Fruit fly (Drosophila melanogaster) whole organism, adult: ENCODE measurements around the gene strat.
A peak's percentile ranks its signal among the peaks of the same experiment; 100 is the strongest.

Experiments
- CG11617 ChIP-seq: fragments of 200-800 bp; sonication (Bioruptor generic); optimal IDR thresholded peaks from 2 replicates; lab custom pipeline; 2017; ENCODE audit warnings: mild to moderate bottlenecking, missing biosample characterization, missing genetic modification reagents, missing genetic modification characterization
- CG12768 ChIP-seq: fragments of 200-800 bp; sonication (Bioruptor generic); optimal IDR thresholded peaks from 2 replicates; lab custom pipeline; 2017; ENCODE audit warnings: missing biosample characterization, missing genetic modification characterization, mild to moderate bottlenecking, moderate library complexity, missing genetic modification reagents
- CG14711 ChIP-seq: fragments of 200-800 bp; sonication (Bioruptor generic); optimal IDR thresholded peaks from 2 replicates; lab custom pipeline; 2018; ENCODE audit warnings: missing biosample characterization, mild to moderate bottlenecking, missing genetic modification characterization, moderate library complexity
- CG1620 ChIP-seq: fragments of 200-800 bp; sonication (Bioruptor generic); optimal IDR thresholded peaks from 2 replicates; lab custom pipeline; 2016; ENCODE audit warnings: missing biosample characterization, missing genetic modification characterization
- CG33017 ChIP-seq: fragments of 200-800 bp; sonication (Bioruptor generic); optimal IDR thresholded peaks from 2 replicates; lab custom pipeline; 2018; ENCODE audit warnings: missing biosample characterization, mild to moderate bottlenecking, missing genetic modification characterization, moderate library complexity
- CG5204 ChIP-seq: fragments of 200-800 bp; sonication (Bioruptor generic); optimal IDR thresholded peaks from 2 replicates; lab custom pipeline; 2016; ENCODE audit warnings: missing biosample characterization, missing genetic modification characterization
- CG7045 ChIP-seq: fragments of 200-800 bp; sonication (Bioruptor generic); optimal IDR thresholded peaks from 2 replicates; lab custom pipeline; 2017; ENCODE audit warnings: missing biosample characterization, mild to moderate bottlenecking, missing genetic modification characterization
- CG7101 ChIP-seq: fragments of 200-800 bp; sonication (Bioruptor generic); optimal IDR thresholded peaks from 2 replicates; lab custom pipeline; 2018; ENCODE audit warnings: missing biosample characterization, mild to moderate bottlenecking, missing genetic modification characterization, moderate library complexity
- Clk ChIP-seq: fragments of 200-800 bp; sonication (Bioruptor generic); optimal IDR thresholded peaks from 2 replicates; lab custom pipeline; 2017; ENCODE audit warnings: missing biosample characterization, missing genetic modification characterization
- Crg-1 ChIP-seq: fragments of 200-800 bp; sonication (Bioruptor generic); optimal IDR thresholded peaks from 2 replicates; lab custom pipeline; 2016; ENCODE audit warnings: missing biosample characterization, missing genetic modification characterization
- Hr96 ChIP-seq: fragments of 200-800 bp; sonication (Bioruptor generic); optimal IDR thresholded peaks from 2 replicates; lab custom pipeline; 2016; ENCODE audit warnings: missing biosample characterization, missing genetic modification characterization
- Mnt ChIP-seq: fragments of 200-800 bp; sonication (Bioruptor generic); optimal IDR thresholded peaks from 2 replicates; lab custom pipeline; 2016; ENCODE audit warnings: missing biosample characterization, mild to moderate bottlenecking, missing genetic modification characterization
- bab1 ChIP-seq: fragments of 200-800 bp; sonication (Bioruptor generic); optimal IDR thresholded peaks from 3 replicates; lab custom pipeline; 2019; ENCODE audit warnings: missing biosample characterization, mild to moderate bottlenecking, missing genetic modification characterization, moderate library complexity
- cic ChIP-seq: fragments of 200-800 bp; sonication (Bioruptor generic); optimal IDR thresholded peaks from 2 replicates; lab custom pipeline; 2017; ENCODE audit warnings: missing biosample characterization, mild to moderate bottlenecking, missing genetic modification characterization, moderate library complexity
- cnc ChIP-seq, 2 experiments: fragments of >200 bp; optimal IDR thresholded peaks; 2 replicates each; lab custom pipeline; 2017
- kay ChIP-seq: fragments of 200-800 bp; sonication (Bioruptor generic); peaks from one replicate; lab custom pipeline; 2016; ENCODE audit warnings: missing biosample characterization, missing genetic modification characterization, borderline replicate concordance
- ovo ChIP-seq: fragments of 200-800 bp; sonication (Bioruptor generic); optimal IDR thresholded peaks from 2 replicates; lab custom pipeline; 2016; ENCODE audit warnings: missing biosample characterization, missing genetic modification characterization
- pad ChIP-seq: fragments of 200-800 bp; sonication (Bioruptor generic); optimal IDR thresholded peaks from 3 replicates; lab custom pipeline; 2017; ENCODE audit warnings: missing biosample characterization, missing genetic modification characterization, mild to moderate bottlenecking, moderate library complexity, missing genetic modification reagents
- tj ChIP-seq: fragments of 200-800 bp; sonication (Bioruptor generic); optimal IDR thresholded peaks from 3 replicates; lab custom pipeline; 2017; ENCODE audit warnings: missing biosample characterization, mild to moderate bottlenecking, missing genetic modification characterization, moderate library complexity
- toe ChIP-seq: fragments of 200-800 bp; sonication (Bioruptor generic); optimal IDR thresholded peaks from 2 replicates; lab custom pipeline; 2016; ENCODE audit warnings: missing biosample characterization, missing genetic modification characterization

strat gene

dm6 chr2L:8289352-8290091 is 30.6 kb upstream of the strat start:
- TF ChIP-seq Crg-1 = no peak
- TF ChIP-seq CG7101 = no peak
- no peak for TF ChIP-seq CG5204 (GFP tag; lab: Kevin White, UChicago)
- no peak for TF ChIP-seq bab1 (GFP tag; lab: Kevin White, UChicago)
- no peak for TF ChIP-seq ovo (GFP tag; lab: Kevin White, UChicago)
- TF ChIP-seq CG14711 (tag; lab: Kevin White, UChicago) = no peak
- no peak for TF ChIP-seq CG7045 (GFP tag; lab: Kevin White, UChicago)
- no peak for TF ChIP-seq cic (GFP tag; lab: Kevin White, UChicago)
- no peak for TF ChIP-seq kay (GFP tag; lab: Kevin White, UChicago)
- no peak for TF ChIP-seq tj (GFP tag; lab: Kevin White, UChicago)
- TF ChIP-seq CG33017 (tag; lab: Kevin White, UChicago) = no peak
- no peak for TF ChIP-seq Clk

- TF ChIP-seq Crg-1 = no peak
- TF ChIP-seq CG1620 = no peak
- TF ChIP-seq tj (GFP tag; lab: Kevin White, UChicago) = no peak
- no peak for TF ChIP-seq pad (GFP tag; lab: Kevin White, UChicago)
- TF ChIP-seq CG12768 (GFP tag; lab: Kevin White, UChicago) = no peak
- TF ChIP-seq cnc (optimal IDR thresholded peaks at IDR 0.05; lab: Kevin White, UChicago) = no peak
- TF ChIP-seq CG11617 = no peak
- no peak for TF ChIP-seq Hr96 (GFP tag; lab: Kevin White, UChicago)
- no peak for TF ChIP-seq CG14711 (tag; lab: Kevin White, UChicago)
- no peak for TF ChIP-seq ovo (GFP tag; lab: Kevin White, UChicago)
- no peak for TF ChIP-seq CG5204 (GFP tag; lab: Kevin White, UChicago)
- TF ChIP-seq cic (GFP tag; lab: Kevin White, UChicago) = no peak
- TF ChIP-seq Mnt = no peak
These were observed 30.1 kb upstream of the strat start for dm6 chr2L:8290092-8290424.

DNA sequence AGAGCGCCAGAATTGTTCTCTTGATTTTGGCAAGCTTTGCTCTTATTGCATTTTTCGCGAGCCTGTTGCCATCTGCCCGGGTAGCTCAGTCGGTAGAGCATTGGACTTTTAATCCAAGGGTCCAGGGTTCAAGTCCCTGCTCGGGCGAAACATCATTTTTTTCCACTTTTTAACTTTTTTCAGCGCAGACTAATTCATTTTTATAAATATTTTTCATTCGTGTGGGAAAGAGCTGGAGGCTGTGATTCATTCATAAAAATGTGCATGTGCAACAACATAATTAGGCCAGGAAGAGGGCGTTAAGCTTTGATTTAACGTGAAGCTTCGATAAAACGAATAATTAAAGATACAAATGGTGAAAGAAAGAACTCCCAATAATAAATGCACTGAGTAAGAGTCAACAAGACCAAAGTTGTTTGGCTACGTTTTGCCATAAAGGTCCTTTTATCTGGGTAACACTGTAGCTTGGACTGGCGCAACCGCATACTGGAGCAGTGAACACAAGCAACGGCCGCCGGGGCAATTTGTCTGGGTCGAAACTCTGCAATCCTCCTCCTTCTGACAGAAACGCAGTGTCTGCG is 29.4 kb upstream of the strat start:
- TF ChIP-seq Clk = no peak
- peak; percentile 65 for TF ChIP-seq kay (GFP tag; lab: Kevin White, UChicago)
- TF ChIP-seq CG1620 = no peak
- no peak for TF ChIP-seq CG14711 (tag; lab: Kevin White, UChicago)
- peak; percentile 3 for TF ChIP-seq CG7045 (GFP tag; lab: Kevin White, UChicago)

- TF ChIP-seq cic (GFP tag; lab: Kevin White, UChicago) (no peak), kay (GFP tag; lab: Kevin White, UChicago) (peak; percentile 59), Crg-1 (no peak), ovo (GFP tag; lab: Kevin White, UChicago) (no peak), bab1 (GFP tag; lab: Kevin White, UChicago) (peak; percentile 27), CG1620 (no peak), CG7101 (peak; percentile 3)
These were observed 27.8 kb upstream of the strat start for dm6 chr2L:8292159-8292887.

DNA sequence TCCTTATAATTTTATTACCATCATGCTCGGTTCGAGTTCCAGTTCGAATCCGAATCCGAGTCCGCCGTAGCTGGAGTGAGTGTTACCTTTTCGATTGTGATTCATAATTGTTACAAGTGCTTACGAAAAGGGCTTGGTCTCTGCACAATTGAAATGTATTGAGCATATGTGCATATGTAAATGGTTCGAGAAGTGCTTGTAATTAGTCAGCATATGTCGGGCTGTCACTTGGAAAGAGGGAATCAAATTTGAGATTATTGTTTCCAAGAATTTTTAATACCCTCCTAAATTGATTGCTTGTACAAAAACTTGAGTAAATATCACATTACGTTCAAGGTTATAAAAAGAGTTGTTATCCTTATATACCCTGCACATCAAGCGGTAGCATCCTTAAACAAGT is 26.7 kb upstream of the strat start:
- TF ChIP-seq pad (GFP tag; lab: Kevin White, UChicago) = no peak

dm6 chr2L:8294043-8294442 is 26.1 kb upstream of the strat start:
- peak; percentile 98 for TF ChIP-seq tj (GFP tag; lab: Kevin White, UChicago)
- TF ChIP-seq kay (GFP tag; lab: Kevin White, UChicago) = no peak

DNA sequence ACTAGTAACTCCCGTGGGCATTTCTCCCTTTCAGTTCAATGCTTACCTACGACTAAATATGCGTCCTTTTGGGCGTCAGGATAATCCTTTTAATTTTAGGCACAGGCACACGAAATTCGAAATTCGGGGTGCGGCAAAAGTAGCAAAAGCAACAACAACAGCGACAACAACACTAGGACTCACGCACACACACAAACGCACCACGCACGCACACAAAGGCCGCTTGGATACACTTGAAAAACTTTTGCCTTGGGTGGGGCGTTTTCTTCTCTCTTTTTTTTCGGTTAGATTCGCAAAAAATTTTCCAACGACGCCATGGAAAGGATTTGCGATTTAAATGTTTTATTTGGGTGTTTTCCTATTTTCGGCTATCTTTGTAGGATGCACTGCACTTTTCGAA is 23.7 kb upstream of the strat start:
- TF ChIP-seq toe (no peak), Clk (no peak), CG14711 (tag; lab: Kevin White, UChicago) (no peak), kay (GFP tag; lab: Kevin White, UChicago) (no peak), CG1620 (no peak), CG11617 (no peak), Mnt (no peak), CG33017 (tag; lab: Kevin White, UChicago) (no peak), ovo (GFP tag; lab: Kevin White, UChicago) (no peak), cic (GFP tag; lab: Kevin White, UChicago) (no peak), pad (GFP tag; lab: Kevin White, UChicago) (no peak), CG7045 (GFP tag; lab: Kevin White, UChicago) (no peak), Hr96 (GFP tag; lab: Kevin White, UChicago) (no peak), CG5204 (GFP tag; lab: Kevin White, UChicago) (no peak), bab1 (GFP tag; lab: Kevin White, UChicago) (no peak), CG12768 (GFP tag; lab: Kevin White, UChicago) (no peak), tj (GFP tag; lab: Kevin White, UChicago) (no peak), cnc (optimal IDR thresholded peaks at IDR 0.05; lab: Kevin White, UChicago) (no peak)
